Comparison of ENCODE assay signal across 5 fruit fly cellular contexts in the genomic region with DNA sequence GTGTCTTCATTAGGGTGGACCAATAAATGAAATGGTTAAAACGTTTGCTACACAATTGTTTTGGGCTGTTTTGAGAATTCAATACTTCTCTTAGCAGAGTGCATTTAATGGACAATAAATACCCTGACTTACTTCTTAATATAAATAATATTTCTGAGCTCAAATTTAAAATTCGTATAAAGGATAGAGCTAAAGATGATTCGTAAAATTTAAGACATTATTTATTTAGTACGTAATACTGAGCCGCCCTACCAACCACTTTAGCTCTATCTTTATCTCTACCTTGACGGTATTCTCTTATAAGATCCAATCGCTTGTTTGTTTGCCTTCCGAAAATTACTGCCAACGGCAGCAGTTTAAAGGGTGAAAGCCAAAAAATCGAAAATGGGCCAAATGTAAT.
TF ChIP-seq lines count a peak whose summit lies in the region.

No protein-coding gene starts in this region.

TF ChIP-seq in whole organism, adult, 20 proteins besides CTCF, POLR2A, EP300 and RAD21 (continued from another document):
- TF ChIP-seq Hr96 (GFP tag; optimal IDR thresholded peaks at IDR 0.05; lab: Kevin White, UChicago) (no peak), Mnt (GFP tag; optimal IDR thresholded peaks at IDR 0.05; lab: Kevin White, UChicago) (peak; percentile 28), CG7101 (tag; optimal IDR thresholded peaks at IDR 0.05; lab: Kevin White, UChicago) (peak; percentile 66)

TF ChIP-seq in whole organism, embryonic, 481 proteins besides CTCF, POLR2A, EP300 and RAD21 (continued from another document and continues in another):
- TF ChIP-seq CG10321 (GFP tag; IDR thresholded peaks at IDR 0.05; lab: Robert Waterston, UW): peak; percentile 62; the same call in 1 of the 2 replicates
- TF ChIP-seq Lim3 (GFP tag; IDR thresholded peaks at IDR 0.05; lab: Robert Waterston, UW): peak; percentile 29; the same call in 1 of the 2 replicates
- peak; percentile 71 for TF ChIP-seq ara (GFP tag; IDR thresholded peaks at IDR 0.05; lab: Robert Waterston, UW)
- TF ChIP-seq Dip2 (GFP tag; IDR thresholded peaks at IDR 0.05; lab: Robert Waterston, UW): no peak
- TF ChIP-seq CG17361 (GFP tag; IDR thresholded peaks at IDR 0.05; lab: Robert Waterston, UW): peak; percentile 81
- TF ChIP-seq z (GFP tag; IDR thresholded peaks at IDR 0.05; lab: Robert Waterston, UW): no peak
- peak; percentile 63 for TF ChIP-seq cato (GFP tag; optimal IDR thresholded peaks at IDR 0.05; lab: Kevin White, UChicago; ENCODE audit: borderline replicate concordance)
- TF ChIP-seq Deaf1 (tag; optimal IDR thresholded peaks at IDR 0.05; lab: Kevin White, UChicago): peak; percentile 39
- TF ChIP-seq Lpt (GFP tag; optimal IDR thresholded peaks at IDR 0.05; lab: Kevin White, UChicago): no peak
- peak; percentile 49 for TF ChIP-seq CG8089 (GFP tag; optimal IDR thresholded peaks at IDR 0.05; lab: Kevin White, UChicago)
- TF ChIP-seq sim (GFP tag; IDR thresholded peaks at IDR 0.05; lab: Robert Waterston, UW): peak; percentile 69; the same call in 1 of the 2 replicates
- TF ChIP-seq CG5245 (GFP tag; optimal IDR thresholded peaks at IDR 0.05; lab: Kevin White, UChicago): peak; percentile 65
- TF ChIP-seq shn (GFP tag; optimal IDR thresholded peaks at IDR 0.05; lab: Kevin White, UChicago): peak; percentile 13
- peak; percentile 59 for TF ChIP-seq Spps (tag; optimal IDR thresholded peaks at IDR 0.05; lab: Kevin White, UChicago)
- TF ChIP-seq zen (tag; optimal IDR thresholded peaks at IDR 0.05; lab: Kevin White, UChicago): peak; percentile 40
- peak; percentile 75 for TF ChIP-seq Rfx (GFP tag; IDR thresholded peaks at IDR 0.05; lab: Robert Waterston, UW)
- TF ChIP-seq Bdp1 (GFP tag; optimal IDR thresholded peaks at IDR 0.05; lab: Kevin White, UChicago): peak; percentile 44
- peak; percentile 16 for TF ChIP-seq CG17802 (tag; optimal IDR thresholded peaks at IDR 0.05; lab: Kevin White, UChicago)
- TF ChIP-seq CG2678 (tag; optimal IDR thresholded peaks at IDR 0.05; lab: Kevin White, UChicago): peak; percentile 92
- no peak for TF ChIP-seq ro (GFP tag; IDR thresholded peaks at IDR 0.05; lab: Robert Waterston, UW)
- no peak for TF ChIP-seq hkb (optimal IDR thresholded peaks at IDR 0.05; lab: Kevin White, UChicago)
- peak; percentile 88 for TF ChIP-seq hkb (GFP tag; IDR thresholded peaks at IDR 0.05; lab: Robert Waterston, UW)
- no peak for TF ChIP-seq sima (GFP tag; optimal IDR thresholded peaks at IDR 0.05; lab: Kevin White, UChicago)
- peak; percentile 78 for TF ChIP-seq CG6813 (GFP tag; optimal IDR thresholded peaks at IDR 0.05; lab: Kevin White, UChicago)
- TF ChIP-seq Sry-δ (GFP tag; optimal IDR thresholded peaks at IDR 0.05; lab: Kevin White, UChicago): no peak
- no peak for TF ChIP-seq CG11398 (GFP tag; optimal IDR thresholded peaks at IDR 0.05; lab: Kevin White, UChicago)
- peak; percentile 61 for TF ChIP-seq Camta (GFP tag; optimal IDR thresholded peaks at IDR 0.05; lab: Kevin White, UChicago)
- peak; percentile 74 for TF ChIP-seq lmd (GFP tag; IDR thresholded peaks at IDR 0.05; lab: Robert Waterston, UW)
- peak; percentile 39 for TF ChIP-seq Adf1 (GFP tag; IDR thresholded peaks at IDR 0.05; lab: Robert Waterston, UW)
- peak; percentile 69 for TF ChIP-seq CG3407 (GFP tag; optimal IDR thresholded peaks at IDR 0.05; lab: Kevin White, UChicago)
- peak; percentile 69 for TF ChIP-seq CG6854 (GFP tag; optimal IDR thresholded peaks at IDR 0.05; lab: Kevin White, UChicago)

TF ChIP-seq in whole organism, prepupa, 60 proteins besides CTCF, POLR2A, EP300 and RAD21 (continued from another document and continues in another):
- TF ChIP-seq acj6 (GFP tag; optimal IDR thresholded peaks at IDR 0.05; lab: Kevin White, UChicago) (peak; percentile 91), Eip93F (GFP tag; optimal IDR thresholded peaks at IDR 0.05; lab: Kevin White, UChicago) (no peak), CG10669 (GFP tag; optimal IDR thresholded peaks at IDR 0.05; lab: Kevin White, UChicago) (peak; percentile 77), fd85E (GFP tag; optimal IDR thresholded peaks at IDR 0.05; lab: Kevin White, UChicago) (peak; percentile 46), Gug (GFP tag; IDR thresholded peaks at IDR 0.05; lab: Robert Waterston, UW) (peak; percentile 35; the same call in 1 of the 2 replicates), CG8119 (GFP tag; IDR thresholded peaks at IDR 0.05; lab: Robert Waterston, UW) (peak; percentile 94), Hr39 (GFP tag; optimal IDR thresholded peaks at IDR 0.05; lab: Kevin White, UChicago) (peak; percentile 65), svp (GFP tag; lab: Kevin White, UChicago) (peak; percentile 83), lz (GFP tag; optimal IDR thresholded peaks at IDR 0.05; lab: Kevin White, UChicago) (peak; percentile 65), dsx (GFP tag; optimal IDR thresholded peaks at IDR 0.05; lab: Kevin White, UChicago; ENCODE audit: poor library complexity, severe bottlenecking) (peak; percentile 84), Lpt (GFP tag; optimal IDR thresholded peaks at IDR 0.05; lab: Kevin White, UChicago) (peak; percentile 42), CG6854 (GFP tag; optimal IDR thresholded peaks at IDR 0.05; lab: Kevin White, UChicago) (no peak), topi (GFP tag; optimal IDR thresholded peaks at IDR 0.05; lab: Kevin White, UChicago) (peak; percentile 61), achi (GFP tag; optimal IDR thresholded peaks at IDR 0.05; lab: Kevin White, UChicago) (peak; percentile 90), CG32006 (GFP tag; optimal IDR thresholded peaks at IDR 0.05; lab: Kevin White, UChicago) (peak; percentile 85), CG31627 (GFP tag; optimal IDR thresholded peaks at IDR 0.05; lab: Kevin White, UChicago) (peak; percentile 62), ss (GFP tag; optimal IDR thresholded peaks at IDR 0.05; lab: Kevin White, UChicago) (peak; percentile 44 to 64), CG6276 (GFP tag; optimal IDR thresholded peaks at IDR 0.05; lab: Kevin White, UChicago) (peak; percentile 83), cyc (GFP tag; optimal IDR thresholded peaks at IDR 0.05; lab: Kevin White, UChicago) (peak; percentile 40), CG6163 (GFP tag; IDR thresholded peaks at IDR 0.05; lab: Robert Waterston, UW) (peak; percentile 76; the same call in 2 of the 3 replicates), CG10631 (GFP tag; optimal IDR thresholded peaks at IDR 0.05; lab: Kevin White, UChicago) (peak; percentile 79), Met (GFP tag; optimal IDR thresholded peaks at IDR 0.05; lab: Kevin White, UChicago) (peak; percentile 82), CG16779 (tag; optimal IDR thresholded peaks at IDR 0.05; lab: Kevin White, UChicago) (peak; percentile 72), spab (GFP tag; optimal IDR thresholded peaks at IDR 0.05; lab: Kevin White, UChicago) (peak; percentile 71), CG6792 (GFP tag; optimal IDR thresholded peaks at IDR 0.05; lab: Kevin White, UChicago) (peak; percentile 78), dac (GFP tag; optimal IDR thresholded peaks at IDR 0.05; lab: Kevin White, UChicago) (peak; percentile 38), OdsH (GFP tag; optimal IDR thresholded peaks at IDR 0.05; lab: Kevin White, UChicago) (peak; percentile 91), CG7368 (GFP tag; optimal IDR thresholded peaks at IDR 0.05; lab: Kevin White, UChicago) (peak; percentile 80), CG8632 (GFP tag; optimal IDR thresholded peaks at IDR 0.05; lab: Kevin White, UChicago) (peak; percentile 92), CG34406 (GFP tag; optimal IDR thresholded peaks at IDR 0.05; lab: Kevin White, UChicago) (peak; percentile 89), fkh (GFP tag; optimal IDR thresholded peaks at IDR 0.05; lab: Kevin White, UChicago) (peak; percentile 14)

TF ChIP-seq in whole organism, pupa, 21 proteins besides CTCF, POLR2A, EP300 and RAD21 (continued from another document):
- TF ChIP-seq CG8301 (tag; optimal IDR thresholded peaks at IDR 0.05; lab: Kevin White, UChicago) (peak; percentile 74), CG34367 (tag; optimal IDR thresholded peaks at IDR 0.05; lab: Kevin White, UChicago) (peak; percentile 87)

TF ChIP-seq in whole organism, wandering third instar larva, 38 proteins besides CTCF, POLR2A, EP300 and RAD21 (continued from another document):
- TF ChIP-seq GATAd (GFP tag; optimal IDR thresholded peaks at IDR 0.05; lab: Kevin White, UChicago) (no peak), pan (optimal IDR thresholded peaks at IDR 0.05; lab: Kevin White, UChicago) (no peak), brk (GFP tag; optimal IDR thresholded peaks at IDR 0.05; lab: Kevin White, UChicago) (no peak), CrebA (GFP tag; optimal IDR thresholded peaks at IDR 0.05; lab: Kevin White, UChicago; ENCODE audit: borderline replicate concordance) (no peak), Hr83 (GFP tag; optimal IDR thresholded peaks at IDR 0.05; lab: Kevin White, UChicago; ENCODE audit: poor library complexity, severe bottlenecking) (no peak), ey (GFP tag; optimal IDR thresholded peaks at IDR 0.05; lab: Kevin White, UChicago) (peak; percentile 76), lola (GFP tag; optimal IDR thresholded peaks at IDR 0.05; lab: Kevin White, UChicago) (no peak), Jra (GFP tag; optimal IDR thresholded peaks at IDR 0.05; lab: Kevin White, UChicago) (no peak), Mio (GFP tag; optimal IDR thresholded peaks at IDR 0.05; lab: Kevin White, UChicago) (no peak), br (GFP tag; optimal IDR thresholded peaks at IDR 0.05; lab: Kevin White, UChicago) (peak; percentile 54), OdsH (GFP tag; optimal IDR thresholded peaks at IDR 0.05; lab: Kevin White, UChicago) (peak; percentile 73), foxo (GFP tag; optimal IDR thresholded peaks at IDR 0.05; lab: Kevin White, UChicago) (peak in 1 of 2 experiments; percentile 60), sage (GFP tag; optimal IDR thresholded peaks at IDR 0.05; lab: Kevin White, UChicago) (no peak), dmrt93B (GFP tag; optimal IDR thresholded peaks at IDR 0.05; lab: Kevin White, UChicago) (no peak), woc (GFP tag; optimal IDR thresholded peaks at IDR 0.05; lab: Kevin White, UChicago) (no peak), Hnf4 (GFP tag; optimal IDR thresholded peaks at IDR 0.05; lab: Kevin White, UChicago) (peak; percentile 48), Abd-B (GFP tag; optimal IDR thresholded peaks at IDR 0.05; lab: Kevin White, UChicago) (no peak)
